Worm (Caenorhabditis elegans) whole organism, midembryonic: ENCODE data around the gene frpr-12.

Experiments
- T22C8.4 ChIP-seq: fragments of 200-800 bp; sonication (Bioruptor generic); IDR thresholded peaks from 2 replicates; pipeline ENCODE4 v1.3.6; 2022; ENCODE audit warnings: missing genetic modification characterization, missing compliant biosample characterization
- cog-1 ChIP-seq: sonication (generic microtip); optimal IDR thresholded peaks from 2 replicates; lab custom pipeline; 2016; ENCODE audit warnings: missing genetic modification characterization, missing compliant biosample characterization
- flt-1 ChIP-seq: fragments of 200-800 bp; sonication (Bioruptor generic); IDR thresholded peaks from 2 replicates; pipeline ENCODE4 v1.3.6; 2022; ENCODE audit warnings: missing genetic modification characterization, missing compliant biosample characterization
- klf-2 ChIP-seq: fragments of 200-800 bp; sonication (Bioruptor generic); conservative IDR thresholded peaks from 2 replicates; pipeline ENCODE4 v1.3.6; 2022; ENCODE audit warnings: missing genetic modification reagents, missing genetic modification characterization, missing compliant biosample characterization
- med-1 ChIP-seq: sonication (generic microtip); optimal IDR thresholded peaks from 2 replicates; lab custom pipeline; 2017; ENCODE audit warnings: missing genetic modification characterization, mild to moderate bottlenecking, missing compliant biosample characterization, antibody characterized with exemption, missing genetic modification reagents; ENCODE audit not compliant: insufficient read depth
- ref-1 ChIP-seq: fragments of 200-800 bp; sonication (Bioruptor generic); conservative IDR thresholded peaks from 2 replicates; pipeline ENCODE4 v1.3.6; 2022; ENCODE audit warnings: missing genetic modification reagents, missing genetic modification characterization, missing compliant biosample characterization
- tab-1 ChIP-seq: fragments of 200-800 bp; sonication (Bioruptor generic); IDR thresholded peaks from 2 replicates; pipeline ENCODE4 v1.3.6; 2022; ENCODE audit warnings: missing genetic modification characterization, missing compliant biosample characterization
- ztf-23 ChIP-seq: fragments of 200-800 bp; sonication (Bioruptor generic); IDR thresholded peaks from 2 replicates; pipeline ENCODE4 v1.3.6; 2022; ENCODE audit warnings: missing genetic modification reagents, missing genetic modification characterization, missing compliant biosample characterization
- ztf-29 ChIP-seq: fragments of 200-800 bp; sonication (Bioruptor generic); IDR thresholded peaks from 2 replicates; pipeline ENCODE4 v1.3.6; 2022; ENCODE audit warnings: missing genetic modification reagents, missing genetic modification characterization, missing compliant biosample characterization

- TF ChIP-seq tab-1 (GFP tag; lab: Robert Waterston, UW) (no peak), cog-1 (tag; lab: Kevin White, UChicago) (no peak), med-1 (GFP tag; lab: Kevin White, UChicago) (no peak), flt-1 (GFP tag; lab: Robert Waterston, UW) (no peak), klf-2 (no peak), ztf-29 (GFP tag; lab: Robert Waterston, UW) (no peak), ztf-23 (GFP tag; lab: Robert Waterston, UW) (no peak), ref-1 (GFP tag; lab: Robert Waterston, UW) (no peak), T22C8.4 (no peak)
Measured at ce11 chrV:8928967-8929366, 26.2 kb downstream of the frpr-12 start, which contains the start of gene H14N18.4.
